Fruit fly (Drosophila melanogaster): ENCODE results near the gene CG31789.

- no peak for TF ChIP-seq CTCF (optimal IDR thresholded peaks at IDR 0.05)
- TF ChIP-seq CG8478 (optimal IDR thresholded peaks at IDR 0.05): no peak
Observed at dm6 chr2L:18645468-18645867, 39.7 kb downstream of the CG31789 start.
